Worm (Caenorhabditis elegans): ENCODE results near the gene F37C12.10.

The F37C12.10 gene

ce11 chrIII:7142172-7142601, 46.0 kb downstream of the F37C12.10 start (continued):
- TF ChIP-seq nhr-11 (tag; optimal IDR thresholded peaks at IDR 0.05): no peak

DNA sequence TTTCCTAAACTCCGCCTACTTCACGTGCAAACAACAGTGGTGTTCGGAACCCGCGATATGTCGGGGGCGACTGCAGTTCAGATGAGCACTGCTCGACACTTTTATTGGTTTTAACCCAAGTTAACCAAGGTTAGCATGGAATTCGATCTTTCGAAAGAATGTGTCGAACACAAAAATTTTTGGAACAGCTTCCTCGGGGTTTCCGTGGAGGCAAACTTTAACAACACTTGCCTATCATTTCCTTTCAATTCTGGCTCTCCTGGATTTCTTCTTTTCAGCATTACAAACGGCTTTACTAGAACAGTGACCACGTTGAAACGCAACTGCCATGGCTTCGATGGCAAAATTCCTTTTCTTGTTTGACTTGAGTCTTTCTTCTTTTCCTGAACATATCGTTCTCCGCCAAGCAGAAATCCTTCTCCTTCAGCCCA, 46.9 kb downstream of the F37C12.10 start:
- TF ChIP-seq egl-27 (tag; optimal IDR thresholded peaks at IDR 0.05): peak; percentile 78
- TF ChIP-seq pha-4 (tag; optimal IDR thresholded peaks at IDR 0.05): peak; percentile 51
- peak in 1 of 3 experiments; percentile 3 for TF ChIP-seq elt-3 (tag; optimal IDR thresholded peaks at IDR 0.05)
- no peak for TF ChIP-seq nhr-43 (tag; optimal IDR thresholded peaks at IDR 0.05; ENCODE audit: poor library complexity, severe bottlenecking)
- TF ChIP-seq ztf-11 (tag; optimal IDR thresholded peaks at IDR 0.05): no peak
- TF ChIP-seq nhr-28 (tag; optimal IDR thresholded peaks at IDR 0.05): no peak
- TF ChIP-seq nhr-23 (tag; optimal IDR thresholded peaks at IDR 0.05): no peak
- no peak for TF ChIP-seq zag-1 (tag; optimal IDR thresholded peaks at IDR 0.05)
- TF ChIP-seq nhr-67 (tag; optimal IDR thresholded peaks at IDR 0.05): no peak
- no peak for TF ChIP-seq nhr-76 (tag; optimal IDR thresholded peaks at IDR 0.05)
- TF ChIP-seq aly-2 (tag; optimal IDR thresholded peaks at IDR 0.05): no peak
- no peak for TF ChIP-seq ZK546.5 (tag; optimal IDR thresholded peaks at IDR 0.05)
- TF ChIP-seq ceh-16 (tag; optimal IDR thresholded peaks at IDR 0.05): no peak
- no peak for TF ChIP-seq fkh-2 (tag; optimal IDR thresholded peaks at IDR 0.05)
- TF ChIP-seq pqm-1 (tag; optimal IDR thresholded peaks at IDR 0.05): peak; percentile 62
- no peak for TF ChIP-seq nhr-12 (tag; optimal IDR thresholded peaks at IDR 0.05)
- TF ChIP-seq lsy-12 (tag; optimal IDR thresholded peaks at IDR 0.05): peak; percentile 55
- no peak for TF ChIP-seq mdl-1 (tag; optimal IDR thresholded peaks at IDR 0.05)
- no peak for TF ChIP-seq ceh-82 (tag; optimal IDR thresholded peaks at IDR 0.05)
- no peak for TF ChIP-seq nhr-237 (tag; optimal IDR thresholded peaks at IDR 0.05)
- no peak for TF ChIP-seq nhr-11 (tag; optimal IDR thresholded peaks at IDR 0.05)
- TF ChIP-seq sea-2 (GFP tag; optimal IDR thresholded peaks at IDR 0.05): no peak
- no peak for TF ChIP-seq hmg-11 (tag; optimal IDR thresholded peaks at IDR 0.05)
- TF ChIP-seq skn-1 (tag; optimal IDR thresholded peaks at IDR 0.05): peak; percentile 36
- TF ChIP-seq R02D3.7 (tag; optimal IDR thresholded peaks at IDR 0.05): peak; percentile 31
- TF ChIP-seq lin-39 (tag; optimal IDR thresholded peaks at IDR 0.05): no peak
- no peak for TF ChIP-seq mml-1 (tag; optimal IDR thresholded peaks at IDR 0.05)
- no peak for TF ChIP-seq fos-1 (tag; optimal IDR thresholded peaks at IDR 0.05)
- TF ChIP-seq snpc-4 (tag; optimal IDR thresholded peaks at IDR 0.05): peak; percentile 98
- no peak for TF ChIP-seq fkh-10 (GFP tag; optimal IDR thresholded peaks at IDR 0.05)
- peak; percentile 8 for TF ChIP-seq lin-15B (tag; optimal IDR thresholded peaks at IDR 0.05)
- peak; percentile 80 for TF ChIP-seq elt-2 (tag; optimal IDR thresholded peaks at IDR 0.05)
- TF ChIP-seq nfya-1 (tag; optimal IDR thresholded peaks at IDR 0.05; ENCODE audit: insufficient read depth): peak; percentile 61
- peak; percentile 91 for TF ChIP-seq ama-1 (optimal IDR thresholded peaks at IDR 0.05)
- no peak for TF ChIP-seq eor-1 (tag; optimal IDR thresholded peaks at IDR 0.05)
- no peak for TF ChIP-seq ceh-9 (tag; optimal IDR thresholded peaks at IDR 0.05)
- peak; percentile 62 for TF ChIP-seq nhr-77 (tag; optimal IDR thresholded peaks at IDR 0.05)
- no peak for TF ChIP-seq egl-5 (tag; optimal IDR thresholded peaks at IDR 0.05)
- TF ChIP-seq elt-1 (tag; optimal IDR thresholded peaks at IDR 0.05): no peak
- peak; percentile 42 for TF ChIP-seq ceh-28 (tag; optimal IDR thresholded peaks at IDR 0.05)
- no peak for TF ChIP-seq daf-12 (tag; optimal IDR thresholded peaks at IDR 0.05)
- no peak for TF ChIP-seq unc-62 (GFP tag; optimal IDR thresholded peaks at IDR 0.05)
- no peak for TF ChIP-seq tbx-2 (tag; optimal IDR thresholded peaks at IDR 0.05)
- TF ChIP-seq ztf-4 (tag; optimal IDR thresholded peaks at IDR 0.05): no peak
- TF ChIP-seq nhr-25 (tag; optimal IDR thresholded peaks at IDR 0.05): no peak
- no peak for TF ChIP-seq unc-39 (tag; optimal IDR thresholded peaks at IDR 0.05)
- TF ChIP-seq jun-1 (tag; optimal IDR thresholded peaks at IDR 0.05): no peak

Measured in whole organism, L3 larva.